Fruit fly (Drosophila melanogaster) whole organism, pupa: ENCODE results near the gene jus.
A peak's percentile ranks its signal among the peaks of the same experiment; 100 is the strongest.

Source experiments
- CG10348 ChIP-seq: fragments of 200-800 bp; sonication (Bioruptor generic); IDR thresholded peaks from 2 replicates; pipeline ENCODE4 v1.3.6; 2022; ENCODE audit warnings: missing biosample characterization, missing genetic modification characterization
- CG12605 ChIP-seq: fragments of 200-800 bp; sonication (Bioruptor generic); IDR thresholded peaks from 2 replicates; pipeline ENCODE4 v1.3.6; 2022; ENCODE audit warnings: missing biosample characterization, missing genetic modification characterization
- CG13204 ChIP-seq: fragments of 200-800 bp; sonication (Bioruptor generic); optimal IDR thresholded peaks from 2 replicates; lab custom pipeline; 2018; ENCODE audit warnings: missing biosample characterization, mild to moderate bottlenecking, missing genetic modification characterization, moderate library complexity
- CG14655 ChIP-seq: fragments of 200-800 bp; sonication (Bioruptor generic); optimal IDR thresholded peaks from 3 replicates; lab custom pipeline; 2017; ENCODE audit warnings: mild to moderate bottlenecking, missing biosample characterization, missing genetic modification reagents, missing genetic modification characterization
- CG15710 ChIP-seq: fragments of 200-800 bp; sonication (Bioruptor generic); optimal IDR thresholded peaks from 2 replicates; lab custom pipeline; 2018; ENCODE audit warnings: missing biosample characterization, mild to moderate bottlenecking, missing genetic modification characterization, moderate library complexity
- CG17806 ChIP-seq: fragments of 200-800 bp; sonication (Bioruptor generic); optimal IDR thresholded peaks from 2 replicates; lab custom pipeline; 2018; ENCODE audit warnings: missing biosample characterization, mild to moderate bottlenecking, missing genetic modification characterization, moderate library complexity
- CG32121 ChIP-seq: fragments of 200-800 bp; sonication (Bioruptor generic); IDR thresholded peaks from 2 replicates; pipeline ENCODE4 v1.3.6; 2022; ENCODE audit warnings: missing biosample characterization, missing genetic modification characterization
- CG34367 ChIP-seq: fragments of 200-800 bp; sonication (Bioruptor generic); optimal IDR thresholded peaks from 2 replicates; lab custom pipeline; 2018; ENCODE audit warnings: missing biosample characterization, mild to moderate bottlenecking, missing genetic modification characterization
- CG4496 ChIP-seq: fragments of 200-800 bp; sonication (Bioruptor generic); IDR thresholded peaks from 3 replicates; pipeline ENCODE4 v1.3.6; 2022; ENCODE audit warnings: missing biosample characterization, missing genetic modification characterization
- CG8159 ChIP-seq: fragments of 200-800 bp; sonication (Bioruptor generic); optimal IDR thresholded peaks from 3 replicates; lab custom pipeline; 2018; ENCODE audit warnings: missing biosample characterization, mild to moderate bottlenecking, missing genetic modification characterization, moderate library complexity
- CG8301 ChIP-seq: fragments of 200-800 bp; sonication (Bioruptor generic); optimal IDR thresholded peaks from 2 replicates; lab custom pipeline; 2018; ENCODE audit warnings: missing biosample characterization, mild to moderate bottlenecking, missing genetic modification characterization
- CG9948 ChIP-seq: fragments of 200-800 bp; sonication (Bioruptor generic); optimal IDR thresholded peaks from 2 replicates; lab custom pipeline; 2018; ENCODE audit warnings: missing biosample characterization, mild to moderate bottlenecking, missing genetic modification characterization, moderate library complexity
- D1 ChIP-seq: fragments of 200-800 bp; sonication (Bioruptor generic); optimal IDR thresholded peaks from 2 replicates; lab custom pipeline; 2018; ENCODE audit warnings: missing biosample characterization, mild to moderate bottlenecking, missing genetic modification characterization, moderate library complexity
- EcR ChIP-seq: fragments of 200-800 bp; sonication (Bioruptor generic); optimal IDR thresholded peaks from 3 replicates; lab custom pipeline; 2019; ENCODE audit warnings: missing biosample characterization, missing genetic modification characterization, mild to moderate bottlenecking, moderate library complexity, missing genetic modification reagents
- Ets98B ChIP-seq: fragments of 200-800 bp; sonication (Bioruptor generic); IDR thresholded peaks from 2 replicates; pipeline ENCODE4 v1.3.6; 2022; ENCODE audit warnings: missing biosample characterization, missing genetic modification characterization
- Pif1A ChIP-seq: fragments of 200-800 bp; sonication (Bioruptor generic); optimal IDR thresholded peaks from 3 replicates; lab custom pipeline; 2016; ENCODE audit warnings: missing biosample characterization, missing genetic modification characterization
- Pif1B ChIP-seq: fragments of 200-800 bp; sonication (Bioruptor generic); optimal IDR thresholded peaks from 3 replicates; lab custom pipeline; 2016; ENCODE audit warnings: missing biosample characterization, missing genetic modification characterization
- Snoo ChIP-seq: fragments of 200-800 bp; sonication (Bioruptor generic); optimal IDR thresholded peaks from 3 replicates; lab custom pipeline; 2017; ENCODE audit warnings: missing biosample characterization, mild to moderate bottlenecking, missing genetic modification characterization, inconsistent platforms
- fd96Ca ChIP-seq: fragments of 200-800 bp; sonication (Bioruptor generic); IDR thresholded peaks from 3 replicates; pipeline ENCODE4 v1.3.6; 2022; ENCODE audit warnings: missing biosample characterization, missing genetic modification characterization
- gl ChIP-seq: fragments of 200-800 bp; sonication (Bioruptor generic); optimal IDR thresholded peaks from 2 replicates; lab custom pipeline; 2018; ENCODE audit warnings: missing biosample characterization, mild to moderate bottlenecking, missing genetic modification characterization
- rn ChIP-seq: fragments of 200-800 bp; sonication (Bioruptor generic); IDR thresholded peaks from 2 replicates; pipeline ENCODE4 v1.3.6; 2022; ENCODE audit warnings: missing biosample characterization, missing genetic modification characterization

The jus gene

DNA sequence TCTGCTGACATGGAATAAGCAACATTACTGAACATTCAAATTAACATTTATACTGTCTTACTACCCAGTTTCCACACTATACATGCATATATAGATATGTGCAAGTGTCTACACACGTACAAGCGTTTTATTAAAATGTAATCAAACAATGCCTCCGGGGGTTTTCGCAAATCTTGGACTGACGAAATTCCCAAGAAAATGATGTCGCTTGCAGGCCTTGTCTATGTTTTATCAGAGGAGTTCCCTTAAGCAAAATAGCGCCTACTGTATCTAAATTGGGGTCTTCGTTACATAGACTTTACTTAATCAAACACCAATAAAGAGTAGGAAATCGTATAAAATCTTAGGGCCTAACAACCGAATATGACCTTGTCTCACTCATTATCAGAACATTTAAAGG is 35.2 kb downstream of the jus start:
- TF ChIP-seq gl (tag; lab: Kevin White, UChicago) (no peak), CG4496 (no peak), CG10348 (no peak), CG9948 (no peak), CG34367 (tag; lab: Kevin White, UChicago) (no peak)

dm6 chr3R:29158721-29159120 is 36.1 kb downstream of the jus start:
- TF ChIP-seq Pif1A (GFP tag; lab: Kevin White, UChicago) (no peak), CG9948 (no peak), gl (tag; lab: Kevin White, UChicago) (no peak), CG13204 (no peak), CG8159 (tag; lab: Kevin White, UChicago) (no peak), fd96Ca (GFP tag; lab: Robert Waterston, UW) (no peak), CG12605 (no peak), CG10348 (no peak), rn (GFP tag; lab: Robert Waterston, UW) (no peak), CG34367 (tag; lab: Kevin White, UChicago) (no peak), CG32121 (no peak), CG17806 (tag; lab: Kevin White, UChicago) (no peak), EcR (GFP tag; lab: Kevin White, UChicago) (no peak), Snoo (tag; lab: Kevin White, UChicago) (no peak), CG15710 (tag; lab: Kevin White, UChicago) (no peak), Pif1B (no peak)
- TF ChIP-seq, all 21 proteins: peak for 0

- TF ChIP-seq CG13204, result no peak
- TF ChIP-seq Snoo (tag; lab: Kevin White, UChicago), result peak; percentile 82
- peak; percentile 26; the same call in 1 of the 3 replicates for TF ChIP-seq fd96Ca (GFP tag; lab: Robert Waterston, UW)
- TF ChIP-seq CG8159 (tag; lab: Kevin White, UChicago), result peak; percentile 80
- TF ChIP-seq CG32121, result no peak
- TF ChIP-seq CG8301 (tag; lab: Kevin White, UChicago), result peak; percentile 78
- TF ChIP-seq CG4496, result peak; percentile 59
- TF ChIP-seq CG12605, result no peak
- peak; percentile 60 for TF ChIP-seq Pif1B
- peak; percentile 77 for TF ChIP-seq CG15710 (tag; lab: Kevin White, UChicago)
- peak; percentile 40 for TF ChIP-seq Ets98B (GFP tag; lab: Robert Waterston, UW)
- TF ChIP-seq CG10348, result 0 out of 2 replicates have a peak, but pooled peaks have one; percentile 33
- peak; percentile 72 for TF ChIP-seq CG34367 (tag; lab: Kevin White, UChicago)
- TF ChIP-seq Pif1A (GFP tag; lab: Kevin White, UChicago), result no peak
- peak; percentile 41 for TF ChIP-seq EcR (GFP tag; lab: Kevin White, UChicago)
- TF ChIP-seq D1 (tag; lab: Kevin White, UChicago), result no peak
- TF ChIP-seq CG14655 (GFP tag; lab: Kevin White, UChicago), result no peak
- TF ChIP-seq rn (GFP tag; lab: Robert Waterston, UW), result no peak
- peak; percentile 71 for TF ChIP-seq CG17806 (tag; lab: Kevin White, UChicago)
- TF ChIP-seq CG9948, result peak; percentile 73
- TF ChIP-seq gl (tag; lab: Kevin White, UChicago), result peak; percentile 18
Observed at dm6 chr3R:29157418-29158398, 37.1 kb downstream of the jus start, which contains the start of gene rdog. TSS of gene rdog (plus strand) at chr3R:29158122.

- peak; percentile 23 for TF ChIP-seq Snoo (tag; lab: Kevin White, UChicago)
- TF ChIP-seq CG15710 (tag; lab: Kevin White, UChicago), result peak; percentile 28
- no peak for TF ChIP-seq CG32121
- peak; percentile 24 for TF ChIP-seq CG8159 (tag; lab: Kevin White, UChicago)
- no peak for TF ChIP-seq Pif1B
- no peak for TF ChIP-seq rn (GFP tag; lab: Robert Waterston, UW)
- TF ChIP-seq, all 21 proteins: peak for 3
Observed at dm6 chr3R:29153197-29153644, 41.6 kb downstream of the jus start, which contains the start of the genes Slbp and Rpn2. TSS of gene Slbp (minus strand) at chr3R:29153266. TSS of gene Rpn2 (plus strand) at chr3R:29153524.

dm6 chr3R:29151621-29152092 is 43.1 kb downstream of the jus start, which contains the start of gene eIF2D:
TSS of gene eIF2D (minus strand) at chr3R:29151794.
- no peak for TF ChIP-seq Pif1B
- peak; percentile 49 for TF ChIP-seq Snoo (tag; lab: Kevin White, UChicago)
- TF ChIP-seq Ets98B (GFP tag; lab: Robert Waterston, UW), result peak; percentile 73
- no peak for TF ChIP-seq CG14655 (GFP tag; lab: Kevin White, UChicago)
- TF ChIP-seq CG10348, result no peak
- TF ChIP-seq rn (GFP tag; lab: Robert Waterston, UW), result no peak
- TF ChIP-seq CG15710 (tag; lab: Kevin White, UChicago), result peak; percentile 42
- peak; percentile 66 for TF ChIP-seq CG12605
- TF ChIP-seq CG8301 (tag; lab: Kevin White, UChicago), result peak; percentile 61
- TF ChIP-seq CG4496, result peak; percentile 68; the same call in 2 of the 3 replicates
- TF ChIP-seq CG8159 (tag; lab: Kevin White, UChicago), result peak; percentile 59
- peak; percentile 20 for TF ChIP-seq CG9948
- TF ChIP-seq fd96Ca (GFP tag; lab: Robert Waterston, UW), result peak; percentile 52; the same call in 1 of the 3 replicates
- TF ChIP-seq gl (tag; lab: Kevin White, UChicago), result no peak
- peak; percentile 49 for TF ChIP-seq CG17806 (tag; lab: Kevin White, UChicago)
- TF ChIP-seq EcR (GFP tag; lab: Kevin White, UChicago), result no peak
- TF ChIP-seq CG34367 (tag; lab: Kevin White, UChicago), result peak; percentile 28
- TF ChIP-seq D1 (tag; lab: Kevin White, UChicago), result no peak
- no peak for TF ChIP-seq Pif1A (GFP tag; lab: Kevin White, UChicago)
- peak; percentile 50 for TF ChIP-seq CG32121
- no peak for TF ChIP-seq CG13204
